Worm (Caenorhabditis elegans) whole organism, midembryonic: ENCODE data around the gene C15H9.3.

Experiments used
- klf-2 ChIP-seq: fragments of 200-800 bp; sonication (Bioruptor generic); conservative IDR thresholded peaks from 2 replicates; pipeline ENCODE4 v1.3.6; 2022; ENCODE audit warnings: missing genetic modification reagents, missing genetic modification characterization, missing compliant biosample characterization
- ref-1 ChIP-seq: fragments of 200-800 bp; sonication (Bioruptor generic); conservative IDR thresholded peaks from 2 replicates; pipeline ENCODE4 v1.3.6; 2022; ENCODE audit warnings: missing genetic modification reagents, missing genetic modification characterization, missing compliant biosample characterization
- ztf-29 ChIP-seq: fragments of 200-800 bp; sonication (Bioruptor generic); IDR thresholded peaks from 2 replicates; pipeline ENCODE4 v1.3.6; 2022; ENCODE audit warnings: missing genetic modification reagents, missing genetic modification characterization, missing compliant biosample characterization

DNA sequence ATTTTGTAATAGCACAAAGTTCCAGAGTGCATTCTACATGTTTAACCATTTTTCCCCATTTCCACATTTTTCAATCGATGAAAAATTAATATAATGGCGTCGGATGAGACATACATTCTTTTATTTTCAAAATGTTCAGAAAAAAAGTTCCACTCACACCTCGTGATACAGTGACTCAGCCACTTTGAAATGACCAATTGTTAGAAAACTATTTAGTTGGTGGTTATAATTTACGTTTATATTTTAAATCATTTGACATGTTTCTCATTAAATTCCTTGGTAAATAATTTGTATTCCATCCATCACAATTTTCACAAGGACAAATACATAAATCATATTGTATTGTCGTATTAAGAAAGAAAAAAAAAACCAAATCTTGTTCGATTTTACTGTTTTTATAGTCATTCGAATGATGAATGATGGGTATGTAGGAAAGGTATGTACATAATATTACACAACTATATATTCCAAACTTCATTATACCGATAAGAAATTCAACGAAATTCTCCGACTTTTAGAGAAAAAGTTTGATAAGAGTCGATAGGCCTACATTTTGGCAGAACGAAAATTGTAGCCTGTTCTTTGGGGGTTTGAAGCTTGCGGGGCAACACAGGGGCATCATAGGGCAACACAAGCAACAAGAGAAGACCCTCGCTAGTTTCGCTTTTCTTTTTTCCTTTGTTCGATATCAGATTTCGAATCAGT is 15.1 kb upstream of the C15H9.3 start:
- TF ChIP-seq ref-1 (GFP tag; lab: Robert Waterston, UW), result no peak
- no peak for TF ChIP-seq klf-2 (GFP tag; lab: Robert Waterston, UW)
- TF ChIP-seq ztf-29, result no peak
